Worm (Caenorhabditis elegans): ENCODE measurements around the gene C29F9.6.

The C29F9.6 gene

DNA sequence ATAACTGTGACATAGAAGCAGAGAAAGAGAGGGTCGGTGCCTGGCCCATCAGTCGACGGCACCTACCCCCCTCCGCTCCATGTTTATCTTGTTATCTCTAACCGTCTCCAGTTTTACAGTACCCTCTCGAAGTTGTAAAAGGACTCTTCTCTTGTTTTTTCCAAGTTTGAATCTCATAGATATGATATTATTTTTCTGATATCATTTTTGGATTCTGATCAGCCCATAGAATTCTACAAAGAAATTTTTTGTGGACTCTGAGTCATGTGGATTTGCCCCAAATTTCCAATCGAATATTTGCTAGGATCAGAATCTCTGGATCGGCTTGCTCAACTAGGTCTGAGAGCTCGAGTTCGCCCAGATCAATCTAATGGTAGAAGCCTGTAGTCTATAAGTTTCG lies at the start of gene C29F9.6:
TSS of gene C29F9.6 (plus strand) at position 301 of the 400 bp plus-strand sequence.
- TF ChIP-seq hnd-1 (tag; optimal IDR thresholded peaks at IDR 0.05) (no peak), hmg-4 (GFP tag; optimal IDR thresholded peaks at IDR 0.05) (no peak), tra-4 (tag; optimal IDR thresholded peaks at IDR 0.05) (no peak), ama-1 (optimal IDR thresholded peaks at IDR 0.05) (no peak), aly-1 (tag; optimal IDR thresholded peaks at IDR 0.05) (no peak), B0310.2 (tag; optimal IDR thresholded peaks at IDR 0.05) (no peak), F13C5.2 (tag; optimal IDR thresholded peaks at IDR 0.05) (no peak), ceh-13 (GFP tag; optimal IDR thresholded peaks at IDR 0.05) (no peak)

DNA sequence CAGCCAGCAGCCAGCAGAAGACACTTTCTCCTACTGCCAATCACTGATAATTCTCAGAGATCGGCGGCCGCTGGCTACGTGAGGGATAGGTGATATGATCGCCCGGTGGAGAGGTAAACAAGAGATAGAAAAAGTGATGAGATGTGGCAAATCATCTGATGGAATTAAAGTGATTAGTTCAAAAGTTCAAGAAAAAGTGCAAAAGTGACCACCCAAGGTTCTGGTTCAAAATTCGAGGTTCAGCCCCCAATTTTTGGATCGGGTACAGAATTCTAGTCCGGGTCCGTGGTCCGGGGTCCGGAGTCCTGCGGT lies 49.1 kb upstream of the C29F9.6 start:
- TF ChIP-seq tbx-37 (GFP tag; conservative IDR thresholded peaks at IDR 0.05) (no peak), hnd-1 (tag; optimal IDR thresholded peaks at IDR 0.05) (no peak), aly-1 (tag; optimal IDR thresholded peaks at IDR 0.05) (no peak), F13C5.2 (tag; optimal IDR thresholded peaks at IDR 0.05) (no peak), B0310.2 (tag; optimal IDR thresholded peaks at IDR 0.05) (no peak), ceh-36 (tag; optimal IDR thresholded peaks at IDR 0.05) (no peak), pes-1 (GFP tag; IDR thresholded peaks at IDR 0.05) (no peak), sea-1 (GFP tag; conservative IDR thresholded peaks at IDR 0.05) (no peak), ets-7 (tag; optimal IDR thresholded peaks at IDR 0.05) (no peak), ama-1 (optimal IDR thresholded peaks at IDR 0.05) (no peak), ceh-13 (GFP tag; optimal IDR thresholded peaks at IDR 0.05) (no peak), scrt-1 (GFP tag; IDR thresholded peaks at IDR 0.05) (no peak), tra-4 (tag; optimal IDR thresholded peaks at IDR 0.05) (no peak), hmg-4 (GFP tag; optimal IDR thresholded peaks at IDR 0.05) (no peak), tbx-11 (GFP tag; IDR thresholded peaks at IDR 0.05) (no peak), hmbx-1 (tag; optimal IDR thresholded peaks at IDR 0.05) (no peak)

DNA sequence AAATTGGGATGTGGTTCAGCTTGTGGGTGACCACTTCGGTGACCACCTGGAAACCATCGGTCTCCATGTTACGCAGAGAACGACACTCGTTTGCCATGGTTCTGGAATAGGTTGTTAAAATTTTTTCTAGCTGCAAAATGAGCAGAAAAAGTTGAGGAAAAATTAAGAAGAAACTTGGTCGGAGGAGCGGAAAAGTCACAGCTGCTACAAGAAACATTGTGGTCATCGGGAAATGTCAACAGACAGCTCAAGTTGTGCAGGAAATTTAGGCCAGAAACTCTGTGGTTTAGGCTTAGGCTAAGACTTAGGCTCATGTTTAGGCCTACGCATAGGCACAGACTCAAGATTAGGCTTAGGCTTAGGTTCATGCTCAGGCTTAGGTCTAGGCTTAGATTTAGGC lies 48.5 kb upstream of the C29F9.6 start, which contains the start of gene pck-1:
TSS of gene pck-1 (minus strand) at position 101 of the 400 bp plus-strand sequence.
- TF ChIP-seq ceh-36 (tag; optimal IDR thresholded peaks at IDR 0.05) (no peak), hmg-4 (GFP tag; optimal IDR thresholded peaks at IDR 0.05) (no peak), hmbx-1 (tag; optimal IDR thresholded peaks at IDR 0.05) (no peak), aly-1 (tag; optimal IDR thresholded peaks at IDR 0.05) (no peak)

DNA sequence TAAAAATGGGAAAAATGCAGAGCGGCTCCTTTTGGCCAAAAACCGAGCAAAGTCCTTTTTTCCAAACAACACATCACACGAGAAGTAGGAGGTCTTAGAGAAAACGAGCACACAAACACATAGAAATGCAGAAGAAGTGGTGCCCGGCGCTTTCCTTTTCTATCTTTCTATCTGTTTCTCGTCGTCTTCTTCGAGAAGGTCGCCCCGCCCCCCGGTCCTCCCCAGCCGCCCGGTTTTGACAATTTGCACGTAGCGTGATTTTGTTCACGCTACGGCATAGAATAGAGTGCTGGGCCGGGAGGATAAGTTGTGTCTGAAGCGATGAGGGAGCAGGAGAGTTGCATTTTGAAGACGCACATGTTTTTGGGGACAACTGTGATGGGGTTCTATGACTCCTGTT lies 47.7 kb upstream of the C29F9.6 start:
- no peak for TF ChIP-seq scrt-1 (GFP tag; IDR thresholded peaks at IDR 0.05)

DNA sequence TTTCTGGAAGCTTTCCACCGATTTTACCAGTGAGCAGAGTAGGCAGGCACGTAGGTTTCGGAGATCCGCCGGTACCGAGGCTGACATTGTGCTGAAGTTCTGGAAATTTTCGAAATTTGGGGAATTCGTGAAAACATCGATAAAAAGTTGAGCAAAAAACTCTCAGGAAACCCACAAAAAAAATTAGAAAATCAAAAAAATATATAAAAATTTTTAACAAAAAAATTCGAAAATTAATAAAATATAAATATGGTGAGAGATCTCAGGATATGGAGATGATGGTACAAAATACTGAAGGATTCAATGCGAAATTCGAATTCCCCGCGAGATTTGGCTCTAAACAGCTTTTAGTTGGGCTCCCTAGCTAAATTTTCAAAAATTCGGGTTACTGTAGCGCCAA lies 45.1 kb upstream of the C29F9.6 start, which contains the start of gene spt-4:
TSS of gene spt-4 (minus strand) at position 101 of the 400 bp plus-strand sequence.
- TF ChIP-seq F13C5.2 (tag; optimal IDR thresholded peaks at IDR 0.05) (no peak), pes-1 (GFP tag; IDR thresholded peaks at IDR 0.05) (no peak), ceh-13 (GFP tag; optimal IDR thresholded peaks at IDR 0.05) (no peak), aly-1 (tag; optimal IDR thresholded peaks at IDR 0.05) (no peak), flt-1 (GFP tag; IDR thresholded peaks at IDR 0.05) (no peak), hnd-1 (tag; optimal IDR thresholded peaks at IDR 0.05) (no peak), ceh-36 (tag; optimal IDR thresholded peaks at IDR 0.05) (no peak), ama-1 (optimal IDR thresholded peaks at IDR 0.05) (no peak), ets-7 (tag; optimal IDR thresholded peaks at IDR 0.05) (no peak)

DNA sequence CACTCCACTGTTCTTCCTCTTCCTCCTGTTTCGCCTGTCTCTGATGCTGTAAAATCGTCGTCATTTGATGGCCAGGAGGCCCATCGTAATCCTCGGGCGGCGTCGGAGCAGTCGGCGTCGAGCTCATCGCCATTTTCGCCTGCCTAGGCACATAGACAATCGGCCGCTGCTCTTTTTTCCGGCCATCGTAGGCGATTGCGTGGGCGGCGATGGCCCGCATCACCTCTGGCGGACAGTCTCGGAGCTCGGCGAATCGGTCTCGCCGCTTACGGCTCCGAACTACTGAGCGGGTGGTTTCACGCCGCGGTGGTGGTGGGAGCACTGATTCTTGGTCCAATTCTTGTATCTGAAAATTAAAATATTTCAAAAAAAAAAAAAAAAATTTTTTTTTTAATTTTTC lies 42.6 kb upstream of the C29F9.6 start:
- TF ChIP-seq tra-4 (tag; optimal IDR thresholded peaks at IDR 0.05) (no peak), ets-7 (tag; optimal IDR thresholded peaks at IDR 0.05) (no peak)

DNA sequence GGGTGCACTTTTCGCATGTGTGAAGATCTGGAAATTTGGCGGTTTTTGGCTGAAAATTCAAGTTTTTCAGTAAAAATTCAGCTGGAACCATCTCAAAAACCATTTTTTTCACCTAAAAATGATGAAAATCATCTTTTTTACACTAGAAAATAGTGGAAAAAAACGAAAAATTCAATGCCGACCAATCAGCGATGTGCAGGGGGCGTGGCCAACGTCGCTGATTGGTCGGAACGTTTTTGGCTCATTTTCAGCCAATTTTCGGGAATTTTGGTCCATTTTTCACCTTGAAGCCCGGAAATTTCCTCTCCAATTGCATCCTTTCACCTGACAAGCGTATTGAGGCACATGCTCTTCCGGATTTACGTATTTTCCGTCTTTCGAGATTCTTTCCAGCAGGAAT lies 30.3 kb upstream of the C29F9.6 start:
- TF ChIP-seq tra-4 (tag; optimal IDR thresholded peaks at IDR 0.05) (no peak), hmg-4 (GFP tag; optimal IDR thresholded peaks at IDR 0.05) (no peak)

DNA sequence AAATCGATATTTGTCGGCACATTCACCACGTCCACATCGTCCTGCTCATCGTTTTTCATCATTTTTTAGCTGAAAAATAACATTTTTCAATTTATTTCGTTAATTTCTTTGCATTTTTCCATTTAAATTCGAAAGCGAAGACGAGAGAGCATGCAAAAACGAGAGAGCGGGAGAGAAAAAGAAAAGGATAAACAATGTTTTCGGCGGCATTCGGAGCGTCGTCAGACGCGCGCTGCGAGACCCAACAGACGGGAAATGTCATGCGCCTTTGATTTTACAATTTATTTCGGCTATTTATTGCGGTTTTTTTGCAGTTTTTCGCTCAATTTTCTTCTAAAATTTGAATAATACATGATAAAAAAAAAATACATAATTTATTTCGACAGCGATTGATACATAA lies 28.4 kb upstream of the C29F9.6 start, which contains the start of gene attf-3:
TSS of gene attf-3 (minus strand) at position 69 of the 400 bp plus-strand sequence.
- TF ChIP-seq F13C5.2 (tag; optimal IDR thresholded peaks at IDR 0.05) (peak; percentile 66), pes-1 (GFP tag; IDR thresholded peaks at IDR 0.05) (no peak)

DNA sequence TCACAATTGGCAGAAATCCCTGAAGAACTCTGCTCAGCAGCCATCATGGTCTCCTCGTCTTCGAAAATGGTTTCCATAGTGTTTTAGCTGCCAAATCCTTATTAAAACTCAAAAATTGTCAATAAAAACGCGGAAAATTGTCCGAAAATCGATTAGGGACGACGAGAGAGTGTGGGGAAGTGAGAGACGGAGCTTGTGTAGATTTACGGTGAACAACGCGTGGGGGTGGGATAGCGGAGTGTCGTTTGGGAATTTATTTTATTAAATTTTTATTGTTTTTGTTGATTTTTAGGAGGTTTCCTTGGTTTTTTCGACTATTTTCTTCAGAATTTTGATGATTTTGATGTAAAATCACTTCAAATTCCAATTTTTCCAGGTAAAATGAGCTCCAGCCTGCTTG lies 27.5 kb upstream of the C29F9.6 start, which contains the start of the genes F54C4.4 and mrpl-40:
TSS of gene F54C4.4 (minus strand) at position 199 of the 400 bp plus-strand sequence.
TSS of gene mrpl-40 (plus strand) at position 377 of the 400 bp plus-strand sequence.
- no peak for TF ChIP-seq ets-7 (tag; optimal IDR thresholded peaks at IDR 0.05)
- TF ChIP-seq tbx-11 (GFP tag; IDR thresholded peaks at IDR 0.05): no peak
- TF ChIP-seq tra-4 (tag; optimal IDR thresholded peaks at IDR 0.05): no peak
- 0 out of 2 replicates have a peak, but pooled peaks have one; percentile 15 for TF ChIP-seq tbx-37 (GFP tag; conservative IDR thresholded peaks at IDR 0.05)
- TF ChIP-seq aly-1 (tag; optimal IDR thresholded peaks at IDR 0.05): no peak
- no peak for TF ChIP-seq B0310.2 (tag; optimal IDR thresholded peaks at IDR 0.05)
- TF ChIP-seq flt-1 (GFP tag; IDR thresholded peaks at IDR 0.05): 0 out of 2 replicates have a peak, but pooled peaks have one; percentile 27
- TF ChIP-seq F13C5.2 (tag; optimal IDR thresholded peaks at IDR 0.05): peak; percentile 33
- no peak for TF ChIP-seq ceh-36 (tag; optimal IDR thresholded peaks at IDR 0.05)

DNA sequence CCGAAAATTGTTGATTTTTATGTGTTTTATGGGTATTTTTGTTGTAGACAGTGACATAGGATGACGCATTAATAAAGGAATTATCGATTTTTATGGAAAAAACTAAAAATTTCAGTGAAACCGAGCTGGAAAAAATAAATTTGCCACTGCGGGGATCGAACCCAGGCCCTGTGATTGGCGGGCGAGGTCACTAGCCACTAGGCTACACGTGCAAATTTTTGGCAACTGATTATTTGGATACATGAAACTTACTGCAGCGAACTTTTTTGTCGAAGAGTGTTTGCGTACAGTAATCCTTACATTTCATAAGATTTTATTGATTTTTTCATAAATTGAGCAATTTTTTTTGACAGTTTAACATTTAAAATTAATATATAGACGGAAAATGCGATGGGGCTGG lies 25.5 kb upstream of the C29F9.6 start:
- TF ChIP-seq hmg-4 (GFP tag; optimal IDR thresholded peaks at IDR 0.05) (no peak), hmbx-1 (tag; optimal IDR thresholded peaks at IDR 0.05) (peak; percentile 12), ama-1 (optimal IDR thresholded peaks at IDR 0.05) (peak; percentile 4), ceh-13 (GFP tag; optimal IDR thresholded peaks at IDR 0.05) (no peak), tra-4 (tag; optimal IDR thresholded peaks at IDR 0.05) (peak; percentile 44), F13C5.2 (tag; optimal IDR thresholded peaks at IDR 0.05) (peak; percentile 52), flt-1 (GFP tag; IDR thresholded peaks at IDR 0.05) (peak; percentile 67), sea-1 (GFP tag; conservative IDR thresholded peaks at IDR 0.05) (peak; percentile 76), ceh-36 (tag; optimal IDR thresholded peaks at IDR 0.05) (peak; percentile 66), pes-1 (GFP tag; IDR thresholded peaks at IDR 0.05) (peak; percentile 76)

Data from whole organism, early embryonic.